Worm (Caenorhabditis elegans) whole organism, young adult: Measurements from ENCODE around the gene M151.10.
A peak's percentile ranks its signal among the peaks of the same experiment; 100 is the strongest.

Experiments
- D2030.7 ChIP-seq: fragments of 200-800 bp; sonication (Bioruptor generic); IDR thresholded peaks from 2 replicates; pipeline ENCODE4 v1.3.6; 2022; ENCODE audit warnings: missing genetic modification reagents, missing genetic modification characterization, missing compliant biosample characterization
- F22D6.2 ChIP-seq: sonication (generic microtip); optimal IDR thresholded peaks from 2 replicates; lab custom pipeline; 2016; ENCODE audit warnings: mild to moderate bottlenecking, missing genetic modification characterization, missing compliant biosample characterization
- F23B12.7 ChIP-seq: sonication (generic microtip); optimal IDR thresholded peaks from 2 replicates; lab custom pipeline; 2017; ENCODE audit warnings: missing genetic modification characterization, mild to moderate bottlenecking, missing compliant biosample characterization, antibody characterized with exemption, moderate library complexity; ENCODE audit not compliant: insufficient read depth
- F37B4.10 ChIP-seq: fragments of 200-800 bp; sonication (Bioruptor generic); IDR thresholded peaks from 2 replicates; pipeline ENCODE4 v1.3.6; 2022; ENCODE audit warnings: missing genetic modification characterization, missing compliant biosample characterization
- T07F8.4 ChIP-seq: sonication (generic microtip); optimal IDR thresholded peaks from 2 replicates; lab custom pipeline; 2016; ENCODE audit warnings: mild to moderate bottlenecking, missing genetic modification characterization, moderate library complexity, missing compliant biosample characterization
- T26A5.8 ChIP-seq: sonication (generic microtip); optimal IDR thresholded peaks from 2 replicates; lab custom pipeline; 2016; ENCODE audit warnings: missing genetic modification characterization, missing compliant biosample characterization
- Y67H2A.10 ChIP-seq: fragments of 200-800 bp; sonication (Bioruptor generic); conservative IDR thresholded peaks from 2 replicates; pipeline ENCODE4 v1.3.6; 2022; ENCODE audit warnings: missing genetic modification reagents, missing genetic modification characterization, missing compliant biosample characterization
- akir-1 ChIP-seq: fragments of 200-800 bp; sonication (Bioruptor generic); optimal IDR thresholded peaks from 2 replicates; lab custom pipeline; 2018; ENCODE audit warnings: mild to moderate bottlenecking, missing genetic modification characterization, moderate library complexity, missing compliant biosample characterization
- ama-1 ChIP-seq, 3 experiments: fragments of 150-350 bp in 1 of 3; sonication (generic microtip) in 2 of 3; optimal IDR thresholded peaks; 2 replicates each; lab custom pipeline; 2014 to 2018; ENCODE audit warnings: missing biosample characterization in 2 of 3, missing genetic modification characterization in 2 of 3, missing genetic modification reagents in 2 of 3
- aptf-2 ChIP-seq: fragments of 200-800 bp; sonication (Bioruptor generic); conservative IDR thresholded peaks from 2 replicates; pipeline ENCODE4 v1.3.6; 2022; ENCODE audit warnings: missing genetic modification reagents, missing genetic modification characterization, missing compliant biosample characterization
- aptf-3 ChIP-seq: fragments of 200-800 bp; sonication (Bioruptor generic); IDR thresholded peaks from 2 replicates; pipeline ENCODE4 v1.3.6; 2022; ENCODE audit warnings: missing genetic modification characterization, missing compliant biosample characterization
- atf-7 ChIP-seq: sonication (generic microtip); optimal IDR thresholded peaks from 2 replicates; lab custom pipeline; 2017; ENCODE audit warnings: mild to moderate bottlenecking, missing genetic modification characterization, missing compliant biosample characterization
- attf-6 ChIP-seq: fragments of 200-800 bp; sonication (Bioruptor generic); IDR thresholded peaks from 2 replicates; pipeline ENCODE4 v1.3.6; 2022; ENCODE audit warnings: missing genetic modification reagents, missing genetic modification characterization, missing compliant biosample characterization
- dox-1 ChIP-seq: fragments of 200-800 bp; sonication (Bioruptor generic); IDR thresholded peaks from 2 replicates; pipeline ENCODE4 v1.3.6; 2022; ENCODE audit warnings: missing genetic modification reagents, missing genetic modification characterization, missing compliant biosample characterization
- dpff-1 ChIP-seq: sonication (generic microtip); optimal IDR thresholded peaks from 2 replicates; lab custom pipeline; 2017; ENCODE audit warnings: mild to moderate bottlenecking, missing genetic modification characterization, missing compliant biosample characterization
- dpl-1 ChIP-seq: fragments of 150-350 bp; optimal IDR thresholded peaks from 2 replicates; lab custom pipeline; 2014; ENCODE audit warnings: missing biosample characterization, missing genetic modification reagents, missing genetic modification characterization
- egl-18 ChIP-seq: fragments of 200-800 bp; sonication (Bioruptor generic); IDR thresholded peaks from 2 replicates; pipeline ENCODE4 v1.3.6; 2022; ENCODE audit warnings: missing genetic modification reagents, missing genetic modification characterization, missing compliant biosample characterization
- ekl-4 ChIP-seq: fragments of 200-800 bp; sonication (Bioruptor generic); IDR thresholded peaks from 2 replicates; pipeline ENCODE4 v1.3.6; 2022; ENCODE audit warnings: missing genetic modification reagents, missing genetic modification characterization, missing compliant biosample characterization
- gei-17 ChIP-seq: fragments of 200-800 bp; sonication (Bioruptor generic); optimal IDR thresholded peaks from 2 replicates; lab custom pipeline; 2018; ENCODE audit warnings: mild to moderate bottlenecking, missing genetic modification characterization, missing compliant biosample characterization
- him-1 ChIP-seq: sonication (generic microtip); optimal IDR thresholded peaks from 2 replicates; lab custom pipeline; 2016; ENCODE audit warnings: missing genotype, missing genetic modification reagents, missing genetic modification characterization, missing compliant biosample characterization
- hlh-12 ChIP-seq: sonication (generic microtip); optimal IDR thresholded peaks from 2 replicates; lab custom pipeline; 2016; ENCODE audit warnings: missing genetic modification characterization, missing compliant biosample characterization
- hmg-1.2 ChIP-seq: fragments of 200-800 bp; sonication (Bioruptor generic); IDR thresholded peaks from 2 replicates; pipeline ENCODE4 v1.3.6; 2022; ENCODE audit warnings: missing genetic modification reagents, missing genetic modification characterization, missing compliant biosample characterization
- hmg-20 ChIP-seq: fragments of 200-800 bp; sonication (Bioruptor generic); IDR thresholded peaks from 2 replicates; pipeline ENCODE4 v1.3.6; 2022; ENCODE audit warnings: missing genetic modification reagents, missing genetic modification characterization, missing compliant biosample characterization
- lag-1 ChIP-seq: fragments of 200-800 bp; sonication (Bioruptor generic); IDR thresholded peaks from 2 replicates; pipeline ENCODE4 v1.3.6; 2022; ENCODE audit warnings: missing genetic modification reagents, missing genetic modification characterization, missing compliant biosample characterization
- lin-40 ChIP-seq: sonication (generic microtip); optimal IDR thresholded peaks from 2 replicates; lab custom pipeline; 2016; ENCODE audit warnings: missing genetic modification characterization, mild to moderate bottlenecking, missing compliant biosample characterization, missing genotype, missing genetic modification reagents
- lsl-1 ChIP-seq: fragments of 200-800 bp; sonication (Bioruptor generic); optimal IDR thresholded peaks from 2 replicates; lab custom pipeline; 2018; ENCODE audit warnings: mild to moderate bottlenecking, missing genetic modification characterization, moderate library complexity, missing compliant biosample characterization
- madf-6 ChIP-seq: fragments of 200-800 bp; sonication (Bioruptor generic); IDR thresholded peaks from 2 replicates; pipeline ENCODE4 v1.3.6; 2022; ENCODE audit warnings: missing genetic modification reagents, missing genetic modification characterization, missing compliant biosample characterization
- madf-8 ChIP-seq: fragments of 200-800 bp; sonication (Bioruptor generic); conservative IDR thresholded peaks from 2 replicates; pipeline ENCODE4 v1.3.6; 2022; ENCODE audit warnings: missing genetic modification reagents, missing genetic modification characterization, missing compliant biosample characterization
- nhr-120 ChIP-seq: fragments of 200-800 bp; sonication (Bioruptor generic); IDR thresholded peaks from 2 replicates; pipeline ENCODE4 v1.3.6; 2022; ENCODE audit warnings: missing genetic modification characterization, missing compliant biosample characterization
- nhr-179 ChIP-seq: sonication (generic microtip); optimal IDR thresholded peaks from 2 replicates; lab custom pipeline; 2016; ENCODE audit warnings: mild to moderate bottlenecking, missing genetic modification characterization, missing compliant biosample characterization
- nhr-27 ChIP-seq: fragments of 200-800 bp; sonication (Bioruptor generic); optimal IDR thresholded peaks from 2 replicates; lab custom pipeline; 2018; ENCODE audit warnings: mild to moderate bottlenecking, missing genetic modification characterization, moderate library complexity, missing compliant biosample characterization
- pbrm-1 ChIP-seq: fragments of 200-800 bp; sonication (Bioruptor generic); IDR thresholded peaks from 2 replicates; pipeline ENCODE4 v1.3.6; 2022; ENCODE audit warnings: missing genetic modification reagents, missing genetic modification characterization, missing compliant biosample characterization
- pha-4 ChIP-seq: fragments of 150-350 bp; sonication (generic microtip); optimal IDR thresholded peaks from 2 replicates; lab custom pipeline; 2014; ENCODE audit warnings: missing biosample characterization, missing genetic modification reagents, missing genetic modification characterization
- rcor-1 ChIP-seq: fragments of 200-800 bp; sonication (Bioruptor generic); IDR thresholded peaks from 2 replicates; pipeline ENCODE4 v1.3.6; 2022; ENCODE audit warnings: missing genetic modification reagents, missing genetic modification characterization, missing compliant biosample characterization
- rec-8 ChIP-seq, 2 experiments: sonication (generic microtip); optimal IDR thresholded peaks; 2 replicates each; lab custom pipeline; 2016; ENCODE audit warnings: mild to moderate bottlenecking in 2 of 2, missing genetic modification characterization in 2 of 2, missing genetic modification reagents in 2 of 2, missing genotype in 2 of 2, missing biosample characterization in 1 of 2, missing compliant biosample characterization in 1 of 2, moderate library complexity in 1 of 2
- repo-1 ChIP-seq: sonication (generic microtip); optimal IDR thresholded peaks from 2 replicates; lab custom pipeline; 2017; ENCODE audit warnings: mild to moderate bottlenecking, missing genetic modification characterization, missing compliant biosample characterization
- sdz-38 ChIP-seq: sonication (generic microtip); optimal IDR thresholded peaks from 2 replicates; lab custom pipeline; 2016; ENCODE audit warnings: missing genotype, missing genetic modification characterization, missing compliant biosample characterization
- snpc-1.3 ChIP-seq: sonication (generic microtip); optimal IDR thresholded peaks from 2 replicates; lab custom pipeline; 2017; ENCODE audit warnings: missing genetic modification characterization, mild to moderate bottlenecking, missing compliant biosample characterization, antibody characterized with exemption, moderate library complexity, missing genotype, missing genetic modification reagents; ENCODE audit not compliant: insufficient read depth
- snpc-3.4 ChIP-seq: sonication (generic microtip); optimal IDR thresholded peaks from 2 replicates; lab custom pipeline; 2017; ENCODE audit warnings: missing genetic modification characterization, mild to moderate bottlenecking, missing compliant biosample characterization, antibody characterized with exemption, moderate library complexity, missing genotype, missing genetic modification reagents
- somi-1 ChIP-seq: fragments of 200-800 bp; sonication (Bioruptor generic); optimal IDR thresholded peaks from 2 replicates; lab custom pipeline; 2018; ENCODE audit warnings: mild to moderate bottlenecking, missing genetic modification characterization, missing compliant biosample characterization
- sptf-2 ChIP-seq: fragments of 200-800 bp; sonication (Bioruptor generic); optimal IDR thresholded peaks from 2 replicates; lab custom pipeline; 2018; ENCODE audit warnings: mild to moderate bottlenecking, missing genetic modification characterization, missing compliant biosample characterization
- tlf-1 ChIP-seq: fragments of 200-800 bp; sonication (Bioruptor generic); optimal IDR thresholded peaks from 2 replicates; lab custom pipeline; 2018; ENCODE audit warnings: mild to moderate bottlenecking, missing genetic modification characterization, missing compliant biosample characterization
- zim-3 ChIP-seq: sonication (generic microtip); optimal IDR thresholded peaks from 2 replicates; lab custom pipeline; 2017; ENCODE audit warnings: mild to moderate bottlenecking, missing genetic modification characterization, moderate library complexity, missing compliant biosample characterization
- ztf-25 ChIP-seq: fragments of 200-800 bp; sonication (Bioruptor generic); IDR thresholded peaks from 2 replicates; pipeline ENCODE4 v1.3.6; 2022; ENCODE audit warnings: missing genetic modification reagents, missing genetic modification characterization, missing compliant biosample characterization
- ztf-26 ChIP-seq: sonication (generic microtip); optimal IDR thresholded peaks from 2 replicates; lab custom pipeline; 2017; ENCODE audit warnings: missing genetic modification characterization, missing compliant biosample characterization
- ztf-28 ChIP-seq: fragments of 200-800 bp; sonication (Bioruptor generic); IDR thresholded peaks from 2 replicates; pipeline ENCODE4 v1.3.6; 2022; ENCODE audit warnings: missing genetic modification reagents, missing genetic modification characterization, missing compliant biosample characterization
- ztf-6 ChIP-seq: fragments of 200-800 bp; sonication (Bioruptor generic); IDR thresholded peaks from 2 replicates; pipeline ENCODE4 v1.3.6; 2022; ENCODE audit warnings: missing genetic modification reagents, missing genetic modification characterization, missing compliant biosample characterization

M151.10 gene

ce11 chrII:3626872-3627271 lies 13.2 kb downstream of the M151.10 start, which contains the start of gene M151.3:
Gene M151.3, plus strand, starts transcription at chrII:3627172.
- TF ChIP-seq tlf-1 (no peak), ama-1 (optimal IDR thresholded peaks at IDR 0.05; lab: Kevin White, UChicago) (no peak), ama-1 (GFP tag; optimal IDR thresholded peaks at IDR 0.05; lab: Kevin White, UChicago) (no peak), pha-4 (tag; lab: Kevin White, UChicago) (no peak), somi-1 (GFP tag; lab: Kevin White, UChicago) (no peak), F37B4.10 (GFP tag; lab: Robert Waterston, UW) (no peak), rec-8 (tag; optimal IDR thresholded peaks at IDR 0.05; lab: Kevin White, UChicago) (no peak), hlh-12 (tag; lab: Kevin White, UChicago) (no peak), ztf-26 (tag; lab: Kevin White, UChicago) (no peak), hmg-20 (GFP tag; lab: Robert Waterston, UW) (no peak), ekl-4 (GFP tag; lab: Robert Waterston, UW) (no peak), gei-17 (no peak), sdz-38 (tag; lab: Kevin White, UChicago) (no peak), repo-1 (tag; lab: Kevin White, UChicago) (no peak), rcor-1 (GFP tag; lab: Robert Waterston, UW) (no peak)

DNA sequence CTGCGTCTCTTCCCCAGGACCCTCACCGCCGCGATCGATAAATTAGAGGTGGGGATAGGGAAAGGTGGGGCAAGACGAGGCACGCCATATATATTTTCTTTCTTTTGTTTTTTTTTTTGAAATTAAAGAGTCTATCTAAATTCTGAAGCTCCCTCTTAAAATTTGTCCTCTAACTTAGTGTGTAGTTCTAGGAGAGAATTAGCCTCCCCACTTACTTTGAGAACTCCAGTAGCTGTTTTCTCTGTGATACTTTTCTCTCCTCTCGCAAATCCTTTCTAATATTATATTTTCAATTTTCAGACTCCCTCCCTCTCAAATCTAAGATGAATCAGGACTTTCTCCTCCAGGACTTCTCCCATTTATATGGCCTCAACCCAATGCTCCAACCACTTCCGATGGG lies 18.1 kb downstream of the M151.10 start, which contains the start of gene M151.7:
TSS of gene M151.7 (plus strand) at position 301 of the 400 bp plus-strand sequence.
- no peak for TF ChIP-seq F37B4.10 (GFP tag; lab: Robert Waterston, UW)
- TF ChIP-seq T07F8.4 (tag; lab: Kevin White, UChicago) = no peak
- no peak for TF ChIP-seq lin-40 (tag; lab: Kevin White, UChicago)
- no peak for TF ChIP-seq dox-1
- no peak for TF ChIP-seq snpc-3.4 (tag; lab: Kevin White, UChicago)
- no peak for TF ChIP-seq him-1 (tag; lab: Kevin White, UChicago)
- TF ChIP-seq nhr-120 = no peak
- no peak for TF ChIP-seq lag-1 (GFP tag; lab: Robert Waterston, UW)
- TF ChIP-seq sdz-38 (tag; lab: Kevin White, UChicago) = no peak
- TF ChIP-seq F23B12.7 (tag; lab: Kevin White, UChicago) = no peak
- no peak for TF ChIP-seq nhr-179 (tag; lab: Kevin White, UChicago)
- TF ChIP-seq atf-7 = no peak
- TF ChIP-seq sptf-2 (GFP tag; lab: Kevin White, UChicago) = no peak
- TF ChIP-seq egl-18 (GFP tag; lab: Robert Waterston, UW) = no peak
- TF ChIP-seq aptf-3 (GFP tag; lab: Robert Waterston, UW) = no peak
- TF ChIP-seq ztf-25 (GFP tag; lab: Robert Waterston, UW) = no peak
- TF ChIP-seq T26A5.8 = no peak
- no peak for TF ChIP-seq Y67H2A.10 (GFP tag; lab: Robert Waterston, UW)

DNA sequence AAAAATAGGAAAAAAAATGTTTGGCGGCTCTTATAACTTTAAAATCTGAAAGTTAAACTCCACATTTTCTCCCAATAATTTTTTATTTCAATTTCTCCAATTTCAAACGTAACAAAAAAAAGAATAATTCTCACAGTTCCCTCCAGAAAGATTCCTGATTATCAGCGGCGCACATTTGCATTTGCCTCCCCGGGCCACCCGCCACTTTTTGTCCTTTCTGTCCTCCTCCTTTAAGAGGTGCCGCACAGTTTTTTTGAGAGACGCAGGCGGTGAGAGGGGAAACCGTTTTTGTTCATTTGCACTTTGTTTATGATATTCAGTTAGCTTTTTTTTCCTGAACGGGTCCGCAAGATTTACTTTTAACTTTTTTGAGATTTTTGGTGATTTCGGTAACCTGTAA lies 19.2 kb downstream of the M151.10 start:
- TF ChIP-seq lsl-1 (GFP tag; lab: Kevin White, UChicago) = no peak
- TF ChIP-seq akir-1 (GFP tag; lab: Kevin White, UChicago) = no peak
- no peak for TF ChIP-seq D2030.7 (GFP tag; lab: Robert Waterston, UW)
- no peak for TF ChIP-seq ztf-28
- TF ChIP-seq dpff-1 (tag; lab: Kevin White, UChicago) = no peak
- TF ChIP-seq snpc-1.3 (tag; lab: Kevin White, UChicago) = no peak
- no peak for TF ChIP-seq somi-1 (GFP tag; lab: Kevin White, UChicago)
- no peak for TF ChIP-seq F22D6.2 (tag; lab: Kevin White, UChicago)
- TF ChIP-seq attf-6 (GFP tag; lab: Robert Waterston, UW) = no peak
- TF ChIP-seq dpl-1 (GFP tag; lab: Kevin White, UChicago) = peak; percentile 24
- TF ChIP-seq pbrm-1 (GFP tag; lab: Robert Waterston, UW) = no peak
- no peak for TF ChIP-seq zim-3 (tag; lab: Kevin White, UChicago)
- TF ChIP-seq hmg-1.2 (GFP tag; lab: Robert Waterston, UW) = no peak
- no peak for TF ChIP-seq ztf-6 (GFP tag; lab: Robert Waterston, UW)
- TF ChIP-seq aptf-2 = peak; percentile 56; the same call in 1 of the 2 replicates
- TF ChIP-seq nhr-27 = no peak
- peak; percentile 36; the same call in 1 of the 2 replicates for TF ChIP-seq madf-6 (GFP tag; lab: Robert Waterston, UW)
- 0 out of 2 replicates have a peak, but pooled peaks have one; percentile 20 for TF ChIP-seq madf-8 (GFP tag; lab: Robert Waterston, UW)
